Worm (Caenorhabditis elegans) whole organism, L1 larva: ENCODE data around the gene fkh-7.

Source experiments
- F16B12.6 ChIP-seq: fragments of 150-350 bp; optimal IDR thresholded peaks from 2 replicates; lab custom pipeline; 2014; ENCODE audit warnings: missing biosample characterization, missing genetic modification characterization
- Y116A8C.19 ChIP-seq: sonication (generic microtip); optimal IDR thresholded peaks from 2 replicates; lab custom pipeline; 2016; ENCODE audit warnings: missing compliant biosample characterization, missing genetic modification characterization, borderline replicate concordance
- aha-1 ChIP-seq: fragments of 150-350 bp; optimal IDR thresholded peaks from 2 replicates; lab custom pipeline; 2014; ENCODE audit warnings: missing biosample characterization, missing genetic modification characterization
- blmp-1 ChIP-seq: fragments of 150-350 bp; optimal IDR thresholded peaks from 2 replicates; lab custom pipeline; 2014; ENCODE audit warnings: missing biosample characterization, missing genetic modification characterization
- ceh-63 ChIP-seq: fragments of 200-800 bp; sonication (Bioruptor generic); optimal IDR thresholded peaks from 2 replicates; lab custom pipeline; 2018; ENCODE audit warnings: mild to moderate bottlenecking, missing genetic modification characterization, missing compliant biosample characterization
- ceh-88 ChIP-seq: fragments of 200-800 bp; sonication (Bioruptor generic); IDR thresholded peaks from 2 replicates; pipeline ENCODE4 v1.3.6; 2022; ENCODE audit warnings: missing genetic modification characterization, missing compliant biosample characterization
- ceh-90 ChIP-seq: sonication (generic microtip); optimal IDR thresholded peaks from 2 replicates; lab custom pipeline; 2016; ENCODE audit warnings: missing genetic modification characterization, missing compliant biosample characterization
- efl-1 ChIP-seq, 4 experiments: fragments of 150-350 bp; optimal IDR thresholded peaks in 3 of 4; peaks in 1 of 4; 1 replicate in 1 of 4; 2 replicates in 3 of 4; lab custom pipeline; 2014; ENCODE audit warnings: missing biosample characterization in 2 of 4, missing genetic modification characterization in 2 of 4, missing genetic modification reagents in 2 of 4
- egl-13 ChIP-seq: sonication (generic microtip); optimal IDR thresholded peaks from 2 replicates; lab custom pipeline; 2016; ENCODE audit warnings: missing genotype, missing genetic modification reagents, missing genetic modification characterization, missing compliant biosample characterization
- elt-3 ChIP-seq, 6 experiments: fragments of 150-350 bp in 1 of 6; sonication (generic microtip); optimal IDR thresholded peaks; 2 replicates each; lab custom pipeline; 2017 to 2018; ENCODE audit warnings: missing biosample characterization in 6 of 6, missing genetic modification characterization in 6 of 6, inconsistent platforms in 1 of 6
- ets-5 ChIP-seq: fragments of 200-800 bp; sonication (Bioruptor generic); IDR thresholded peaks from 2 replicates; pipeline ENCODE4 v1.3.6; 2022; ENCODE audit warnings: missing genetic modification characterization, missing compliant biosample characterization
- fkh-10 ChIP-seq: sonication (generic microtip); optimal IDR thresholded peaks from 2 replicates; lab custom pipeline; 2017; ENCODE audit warnings: missing biosample characterization, missing genetic modification reagents, missing genetic modification characterization
- fkh-4 ChIP-seq: sonication (generic microtip); optimal IDR thresholded peaks from 2 replicates; lab custom pipeline; 2016; ENCODE audit warnings: missing compliant biosample characterization, missing genetic modification characterization, borderline replicate concordance
- fkh-8 ChIP-seq: sonication (generic microtip); optimal IDR thresholded peaks from 2 replicates; lab custom pipeline; 2016; ENCODE audit warnings: mild to moderate bottlenecking, missing genetic modification characterization, missing compliant biosample characterization
- fos-1 ChIP-seq: fragments of 150-350 bp; optimal IDR thresholded peaks from 2 replicates; lab custom pipeline; 2014; ENCODE audit warnings: missing biosample characterization, missing genetic modification characterization
- hlh-17 ChIP-seq: fragments of 200-800 bp; sonication (Bioruptor generic); optimal IDR thresholded peaks from 2 replicates; lab custom pipeline; 2018; ENCODE audit warnings: missing genetic modification characterization, mild to moderate bottlenecking, missing compliant biosample characterization, moderate library complexity, borderline replicate concordance
- irx-1 ChIP-seq: sonication (generic microtip); optimal IDR thresholded peaks from 2 replicates; lab custom pipeline; 2016; ENCODE audit warnings: missing genetic modification characterization, missing compliant biosample characterization
- isw-1 ChIP-seq: fragments of 200-800 bp; sonication (Bioruptor generic); IDR thresholded peaks from 2 replicates; pipeline ENCODE4 v1.3.6; 2022; ENCODE audit warnings: missing genetic modification characterization, missing compliant biosample characterization
- jun-1 ChIP-seq: fragments of 150-350 bp; optimal IDR thresholded peaks from 2 replicates; lab custom pipeline; 2014; ENCODE audit warnings: missing biosample characterization, missing genetic modification reagents, missing genetic modification characterization
- lin-13 ChIP-seq: fragments of 150-350 bp; optimal IDR thresholded peaks from 2 replicates; lab custom pipeline; 2014; ENCODE audit warnings: missing biosample characterization, missing genetic modification reagents, missing genetic modification characterization
- lin-14 ChIP-seq: fragments of 200-800 bp; sonication (Bioruptor generic); optimal IDR thresholded peaks from 2 replicates; lab custom pipeline; 2018; ENCODE audit warnings: mild to moderate bottlenecking, missing genetic modification characterization, moderate library complexity, missing compliant biosample characterization
- lin-15B ChIP-seq: fragments of 150-350 bp; sonication (generic microtip); optimal IDR thresholded peaks from 3 replicates; lab custom pipeline; 2014; ENCODE audit warnings: missing biosample characterization, missing genetic modification characterization
- lin-35 ChIP-seq, 2 experiments: fragments of 150-350 bp; optimal IDR thresholded peaks; 2 replicates each; lab custom pipeline; 2014; ENCODE audit warnings: missing biosample characterization in 2 of 2, missing genetic modification characterization in 2 of 2, missing genetic modification reagents in 2 of 2
- lin-39 ChIP-seq: fragments of 150-350 bp; optimal IDR thresholded peaks from 2 replicates; lab custom pipeline; 2014; ENCODE audit warnings: missing biosample characterization, missing genetic modification reagents, missing genetic modification characterization
- lir-3 ChIP-seq: sonication (generic microtip); optimal IDR thresholded peaks from 2 replicates; lab custom pipeline; 2016; ENCODE audit warnings: mild to moderate bottlenecking, missing genetic modification characterization, moderate library complexity, missing compliant biosample characterization; ENCODE audit not compliant: poor library complexity
- lsy-2 ChIP-seq, 2 experiments: fragments of 150-350 bp; optimal IDR thresholded peaks; 2 replicates each; lab custom pipeline; 2014; ENCODE audit warnings: missing biosample characterization in 2 of 2, missing genetic modification characterization in 2 of 2
- mef-2 ChIP-seq: fragments of 150-350 bp; optimal IDR thresholded peaks from 2 replicates; lab custom pipeline; 2014; ENCODE audit warnings: missing biosample characterization, missing genetic modification characterization
- mep-1 ChIP-seq: fragments of 150-350 bp; optimal IDR thresholded peaks from 2 replicates; lab custom pipeline; 2014; ENCODE audit warnings: missing biosample characterization, missing genetic modification characterization
- nhr-11 ChIP-seq: fragments of 150-350 bp; optimal IDR thresholded peaks from 2 replicates; lab custom pipeline; 2014; ENCODE audit warnings: missing biosample characterization, missing genetic modification characterization
- nhr-19 ChIP-seq: fragments of 200-800 bp; sonication (Bioruptor generic); conservative IDR thresholded peaks from 2 replicates; pipeline ENCODE4 v1.3.6; 2022; ENCODE audit warnings: missing genetic modification characterization, missing compliant biosample characterization
- nhr-28 ChIP-seq: fragments of 150-350 bp; optimal IDR thresholded peaks from 2 replicates; lab custom pipeline; 2014; ENCODE audit warnings: missing biosample characterization, missing genetic modification characterization
- nhr-47 ChIP-seq: sonication (generic microtip); optimal IDR thresholded peaks from 2 replicates; lab custom pipeline; 2016; ENCODE audit warnings: mild to moderate bottlenecking, missing genetic modification characterization, moderate library complexity, missing compliant biosample characterization
- nhr-76 ChIP-seq: sonication (generic microtip); optimal IDR thresholded peaks from 2 replicates; lab custom pipeline; 2017; ENCODE audit warnings: missing biosample characterization, missing genetic modification characterization
- nhr-77 ChIP-seq: fragments of 150-350 bp; optimal IDR thresholded peaks from 2 replicates; lab custom pipeline; 2014; ENCODE audit warnings: missing biosample characterization, missing genetic modification characterization
- nhr-90 ChIP-seq: sonication (generic microtip); optimal IDR thresholded peaks from 2 replicates; lab custom pipeline; 2016; ENCODE audit warnings: mild to moderate bottlenecking, missing genetic modification characterization, missing compliant biosample characterization; ENCODE audit not compliant: poor library complexity
- pqm-1 ChIP-seq: sonication (generic microtip); optimal IDR thresholded peaks from 3 replicates; lab custom pipeline; 2017; ENCODE audit warnings: missing biosample characterization, missing genetic modification characterization
- snu-23 ChIP-seq: sonication (generic microtip); optimal IDR thresholded peaks from 2 replicates; lab custom pipeline; 2016; ENCODE audit warnings: missing genetic modification characterization, missing compliant biosample characterization
- sox-4 ChIP-seq: sonication (generic microtip); optimal IDR thresholded peaks from 2 replicates; lab custom pipeline; 2016; ENCODE audit warnings: missing genetic modification characterization, missing compliant biosample characterization
- sup-37 ChIP-seq: fragments of 200-800 bp; sonication (Bioruptor generic); optimal IDR thresholded peaks from 2 replicates; lab custom pipeline; 2018; ENCODE audit warnings: mild to moderate bottlenecking, missing genetic modification characterization, missing compliant biosample characterization
- swsn-7 ChIP-seq: sonication (generic microtip); optimal IDR thresholded peaks from 2 replicates; lab custom pipeline; 2016; ENCODE audit warnings: missing genetic modification characterization, missing compliant biosample characterization
- tbx-2 ChIP-seq: sonication (generic microtip); optimal IDR thresholded peaks from 2 replicates; lab custom pipeline; 2016; ENCODE audit warnings: missing genetic modification characterization, missing compliant biosample characterization
- unc-62 ChIP-seq: fragments of 150-350 bp; optimal IDR thresholded peaks from 2 replicates; lab custom pipeline; 2014; ENCODE audit warnings: missing biosample characterization, missing genetic modification reagents, missing genetic modification characterization
- unc-86 ChIP-seq: sonication (generic microtip); optimal IDR thresholded peaks from 2 replicates; lab custom pipeline; 2016; ENCODE audit warnings: missing genetic modification characterization, missing compliant biosample characterization
- vab-15 ChIP-seq: sonication (generic microtip); optimal IDR thresholded peaks from 2 replicates; lab custom pipeline; 2017; ENCODE audit warnings: missing genotype, mild to moderate bottlenecking, missing genetic modification characterization, missing compliant biosample characterization
- xbp-1 ChIP-seq: sonication (generic microtip); optimal IDR thresholded peaks from 2 replicates; lab custom pipeline; 2016; ENCODE audit warnings: missing genetic modification characterization, missing compliant biosample characterization
- zip-4 ChIP-seq: fragments of 200-800 bp; sonication (Bioruptor generic); optimal IDR thresholded peaks from 2 replicates; lab custom pipeline; 2018; ENCODE audit warnings: mild to moderate bottlenecking, missing genetic modification characterization, moderate library complexity, missing compliant biosample characterization
- ztf-11 ChIP-seq, 2 experiments: sonication (generic microtip); optimal IDR thresholded peaks; 2 replicates each; lab custom pipeline; 2016 to 2017; ENCODE audit warnings: missing genetic modification characterization in 2 of 2, missing biosample characterization in 1 of 2, missing compliant biosample characterization in 1 of 2

fkh-7 gene

DNA sequence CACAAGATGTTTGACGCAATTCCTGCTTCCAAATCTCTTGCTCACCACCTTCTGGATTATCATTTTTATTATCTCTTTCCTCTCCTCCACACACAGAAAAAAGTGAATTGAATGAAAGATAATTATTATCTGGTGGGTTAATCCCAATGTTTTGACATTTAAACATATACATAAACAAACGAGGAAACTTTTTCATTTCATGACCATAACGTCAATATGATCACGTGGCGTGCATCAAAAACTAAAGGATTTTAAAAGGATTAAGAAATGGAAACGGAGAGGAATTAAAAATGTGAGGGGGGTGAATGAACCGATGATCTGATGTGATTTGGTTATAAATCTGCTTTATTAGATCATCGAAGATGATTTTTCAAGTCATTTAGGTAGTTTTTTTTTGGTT lies 11.1 kb downstream of the fkh-7 start (continued):
- TF ChIP-seq lsy-2 (tag; optimal IDR thresholded peaks at IDR 0.05; lab: Kevin White, UChicago) (no peak), hlh-17 (GFP tag; lab: Kevin White, UChicago) (no peak), fos-1 (no peak), nhr-28 (tag; lab: Kevin White, UChicago) (no peak), pqm-1 (no peak), fkh-8 (tag; lab: Kevin White, UChicago) (peak; percentile 39), nhr-11 (tag; lab: Kevin White, UChicago) (no peak), nhr-90 (tag; lab: Kevin White, UChicago) (no peak), nhr-47 (tag; lab: Kevin White, UChicago) (peak; percentile 57), fkh-10 (GFP tag; lab: Kevin White, UChicago) (no peak), lir-3 (no peak), zip-4 (GFP tag; lab: Kevin White, UChicago) (no peak), ztf-11 (tag; optimal IDR thresholded peaks at IDR 0.05; lab: Kevin White, UChicago) (no peak), lin-14 (no peak), egl-13 (peak; percentile 33)

DNA sequence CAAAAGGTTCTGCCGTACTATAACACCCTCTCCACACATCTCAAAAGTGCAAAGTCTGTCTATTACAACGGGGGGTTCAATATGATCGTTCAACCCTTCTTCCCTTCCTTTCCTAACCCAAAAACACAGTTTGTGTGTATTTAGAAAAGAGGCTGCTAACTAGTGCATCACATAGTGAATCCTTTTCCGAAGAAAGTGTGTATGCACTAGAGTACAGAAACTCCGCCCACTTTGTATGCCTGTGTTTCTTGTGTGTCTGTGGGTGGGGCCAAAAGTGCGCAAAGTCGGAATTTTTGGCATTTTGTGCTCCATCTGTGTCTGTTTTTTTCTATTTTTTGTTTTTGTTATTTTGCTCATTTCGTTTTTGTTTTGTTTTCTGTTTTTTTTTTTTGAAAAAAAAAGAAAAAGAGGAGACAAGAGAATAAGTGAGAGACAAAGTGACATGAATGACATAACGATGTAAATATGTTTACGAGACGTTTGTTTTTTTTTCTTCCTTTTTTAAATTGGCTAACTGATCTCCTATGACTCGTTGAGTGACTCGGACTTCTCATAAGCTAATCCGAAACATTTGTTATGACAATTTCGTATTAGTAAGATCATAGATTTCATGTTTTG lies 14.1 kb downstream of the fkh-7 start:
- TF ChIP-seq sup-37 (GFP tag; lab: Kevin White, UChicago) (no peak), ceh-63 (GFP tag; lab: Kevin White, UChicago) (no peak), blmp-1 (peak; percentile 57), lin-14 (peak; percentile 28), Y116A8C.19 (tag; lab: Kevin White, UChicago) (no peak), mep-1 (tag; lab: Kevin White, UChicago) (peak; percentile 14), pqm-1 (no peak), lin-35 (GFP tag; optimal IDR thresholded peaks at IDR 0.05; lab: Kevin White, UChicago) (peak in 1 of 2 experiments; percentile 11), nhr-77 (peak; percentile 17)

DNA sequence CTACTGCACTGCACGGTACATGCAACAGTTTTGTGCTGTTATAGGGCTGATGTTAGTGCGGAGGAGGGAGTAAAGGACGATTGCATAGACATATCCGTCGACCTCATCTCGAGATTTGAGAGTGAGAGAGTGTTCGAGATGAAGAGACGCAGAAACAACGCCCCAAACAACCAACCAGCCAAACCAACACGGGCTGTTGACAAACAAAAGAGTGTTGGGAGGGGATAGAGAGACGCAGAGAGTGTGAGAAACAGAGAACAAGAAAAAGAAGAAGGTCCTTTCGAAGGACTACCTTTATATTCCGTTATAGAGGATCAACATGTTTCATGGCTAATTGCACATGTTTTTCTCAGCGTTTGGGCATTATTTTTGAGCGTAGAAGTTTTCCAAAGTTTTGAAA lies 15.8 kb downstream of the fkh-7 start:
- TF ChIP-seq mep-1 (tag; lab: Kevin White, UChicago) (peak; percentile 31), fkh-4 (tag; lab: Kevin White, UChicago) (no peak), ets-5 (GFP tag; lab: Robert Waterston, UW) (no peak), ceh-90 (tag; lab: Kevin White, UChicago) (no peak), mef-2 (tag; lab: Kevin White, UChicago) (no peak), vab-15 (tag; lab: Kevin White, UChicago) (no peak), F16B12.6 (tag; lab: Kevin White, UChicago) (no peak), swsn-7 (tag; lab: Kevin White, UChicago) (peak; percentile 53), lin-13 (GFP tag; lab: Kevin White, UChicago) (no peak), nhr-90 (tag; lab: Kevin White, UChicago) (no peak), tbx-2 (peak; percentile 66), nhr-76 (tag; lab: Kevin White, UChicago) (no peak), blmp-1 (no peak), aha-1 (tag; lab: Kevin White, UChicago) (no peak), sup-37 (GFP tag; lab: Kevin White, UChicago) (peak; percentile 48), fkh-10 (GFP tag; lab: Kevin White, UChicago) (no peak), efl-1 (optimal IDR thresholded peaks at IDR 0.05; lab: Kevin White, UChicago) (peak; percentile 29 to 31), efl-1 (GFP tag; optimal IDR thresholded peaks at IDR 0.05 in 1 of 2; lab: Kevin White, UChicago) (peak in 1 of 2 experiments; percentile 87), unc-62 (GFP tag; lab: Kevin White, UChicago) (no peak), nhr-77 (peak; percentile 54), nhr-19 (GFP tag; lab: Robert Waterston, UW) (no peak), isw-1 (GFP tag; lab: Robert Waterston, UW) (no peak), lir-3 (no peak), unc-86 (no peak), fos-1 (no peak), xbp-1 (tag; lab: Kevin White, UChicago) (peak; percentile 19), irx-1 (peak; percentile 21), nhr-28 (tag; lab: Kevin White, UChicago) (no peak), lin-15B (tag; lab: Kevin White, UChicago) (no peak), snu-23 (GFP tag; lab: Kevin White, UChicago) (peak; percentile 45), jun-1 (tag; lab: Kevin White, UChicago) (no peak), zip-4 (GFP tag; lab: Kevin White, UChicago) (no peak), lin-39 (tag; lab: Kevin White, UChicago) (no peak), sox-4 (tag; lab: Kevin White, UChicago) (no peak), ceh-88 (GFP tag; lab: Robert Waterston, UW) (no peak), elt-3 (tag; optimal IDR thresholded peaks at IDR 0.05; lab: Kevin White, UChicago) (no peak)
